Fruit fly (Drosophila melanogaster): ENCODE measurements around the gene CG31673.

dm6 chr2L:20812283-20813189 is 16.9 kb upstream of the CG31673 start:
- peak; percentile 52; the same call in 2 of the 3 replicates for TF ChIP-seq CG4496 (GFP tag; IDR thresholded peaks at IDR 0.05)
- TF ChIP-seq CG10348 (GFP tag; IDR thresholded peaks at IDR 0.05) = no peak
- peak; percentile 10 for TF ChIP-seq CG34367 (tag; optimal IDR thresholded peaks at IDR 0.05)
- peak; percentile 91 for TF ChIP-seq EcR (GFP tag; optimal IDR thresholded peaks at IDR 0.05)
- TF ChIP-seq CG15710 (tag; optimal IDR thresholded peaks at IDR 0.05) = peak; percentile 29
- TF ChIP-seq CG8301 (tag; optimal IDR thresholded peaks at IDR 0.05) = no peak
- TF ChIP-seq CG32121 (GFP tag; IDR thresholded peaks at IDR 0.05) = no peak
- no peak for TF ChIP-seq Ets98B (GFP tag; IDR thresholded peaks at IDR 0.05)
- TF ChIP-seq CG8159 (tag; optimal IDR thresholded peaks at IDR 0.05) = peak; percentile 62
- peak; percentile 45 for TF ChIP-seq CG9948 (tag; optimal IDR thresholded peaks at IDR 0.05)
- peak; percentile 6 for TF ChIP-seq Pif1A (GFP tag; optimal IDR thresholded peaks at IDR 0.05)
